Worm (Caenorhabditis elegans) whole organism, late embryonic: ENCODE measurements around the gene str-57.

Source experiments
- ceh-2 ChIP-seq: sonication (generic microtip); optimal IDR thresholded peaks from 2 replicates; lab custom pipeline; 2016; ENCODE audit warnings: missing genotype, missing genetic modification characterization, missing compliant biosample characterization
- ceh-31 ChIP-seq: sonication (generic microtip); optimal IDR thresholded peaks from 2 replicates; lab custom pipeline; 2016; ENCODE audit warnings: missing genetic modification characterization, missing compliant biosample characterization
- che-1 ChIP-seq: sonication (generic microtip); optimal IDR thresholded peaks from 2 replicates; lab custom pipeline; 2016; ENCODE audit warnings: mild to moderate bottlenecking, missing genetic modification characterization, missing compliant biosample characterization
- dmd-4 ChIP-seq: sonication (generic microtip); optimal IDR thresholded peaks from 2 replicates; lab custom pipeline; 2016; ENCODE audit warnings: borderline replicate concordance, missing genetic modification characterization, missing compliant biosample characterization
- elt-2 ChIP-seq: sonication (generic microtip); optimal IDR thresholded peaks from 2 replicates; lab custom pipeline; 2016; ENCODE audit warnings: missing genetic modification reagents, missing genetic modification characterization, missing compliant biosample characterization
- fkh-6 ChIP-seq: sonication (generic microtip); optimal IDR thresholded peaks from 2 replicates; lab custom pipeline; 2016; ENCODE audit warnings: missing genetic modification characterization, missing compliant biosample characterization
- pag-3 ChIP-seq: sonication (generic microtip); optimal IDR thresholded peaks from 2 replicates; lab custom pipeline; 2016; ENCODE audit warnings: missing compliant biosample characterization, missing genetic modification characterization, borderline replicate concordance
- pqm-1 ChIP-seq: sonication (generic microtip); optimal IDR thresholded peaks from 2 replicates; lab custom pipeline; 2016; ENCODE audit warnings: missing genetic modification characterization, missing compliant biosample characterization
- rnt-1 ChIP-seq: sonication (generic microtip); optimal IDR thresholded peaks from 2 replicates; lab custom pipeline; 2016; ENCODE audit warnings: missing genetic modification characterization, missing compliant biosample characterization
- syd-9 ChIP-seq: sonication (generic microtip); optimal IDR thresholded peaks from 2 replicates; lab custom pipeline; 2016; ENCODE audit warnings: mild to moderate bottlenecking, missing genetic modification characterization, moderate library complexity, missing compliant biosample characterization
- tbx-2 ChIP-seq: sonication (generic microtip); optimal IDR thresholded peaks from 2 replicates; lab custom pipeline; 2016; ENCODE audit warnings: missing genetic modification characterization, missing compliant biosample characterization
- unc-86 ChIP-seq: sonication (generic microtip); optimal IDR thresholded peaks from 2 replicates; lab custom pipeline; 2016; ENCODE audit warnings: missing genetic modification characterization, missing compliant biosample characterization
- zip-5 ChIP-seq: sonication (generic microtip); optimal IDR thresholded peaks from 2 replicates; lab custom pipeline; 2016; ENCODE audit warnings: missing genetic modification characterization, missing compliant biosample characterization
- ztf-16 ChIP-seq: sonication (generic microtip); optimal IDR thresholded peaks from 2 replicates; lab custom pipeline; 2017; ENCODE audit warnings: missing genetic modification characterization, missing compliant biosample characterization

ce11 chrV:15915919-15916318, 45.5 kb downstream of the str-57 start, which contains the start of gene gst-38:
- TF ChIP-seq syd-9 (tag; lab: Kevin White, UChicago) = no peak
- no peak for TF ChIP-seq ceh-31 (tag; lab: Kevin White, UChicago)
- no peak for TF ChIP-seq che-1 (tag; lab: Kevin White, UChicago)
- TF ChIP-seq tbx-2 (tag; lab: Kevin White, UChicago) = no peak
- no peak for TF ChIP-seq zip-5
- TF ChIP-seq dmd-4 (tag; lab: Kevin White, UChicago) = no peak
- no peak for TF ChIP-seq elt-2
- TF ChIP-seq pqm-1 (tag; lab: Kevin White, UChicago) = no peak
- no peak for TF ChIP-seq unc-86 (tag; lab: Kevin White, UChicago)
- no peak for TF ChIP-seq ceh-2
- no peak for TF ChIP-seq fkh-6
- TF ChIP-seq rnt-1 (tag; lab: Kevin White, UChicago) = no peak
- TF ChIP-seq ztf-16 (tag; lab: Kevin White, UChicago) = no peak
- TF ChIP-seq pag-3 (tag; lab: Kevin White, UChicago) = no peak
